Fruit fly (Drosophila melanogaster): ENCODE data around the gene CG34260.
A peak's percentile ranks its signal among the peaks of the same experiment; 100 is the strongest.

The CG34260 gene

dm6 chr3L:20737346-20737745 lies 23.4 kb downstream of the CG34260 start:
- TF ChIP-seq CG14711 (tag; optimal IDR thresholded peaks at IDR 0.05) (no peak), Crg-1 (GFP tag; optimal IDR thresholded peaks at IDR 0.05) (no peak), toe (GFP tag; optimal IDR thresholded peaks at IDR 0.05) (no peak), Hr96 (GFP tag; optimal IDR thresholded peaks at IDR 0.05) (no peak), kay (GFP tag; ENCODE audit: borderline replicate concordance) (no peak), tj (GFP tag; optimal IDR thresholded peaks at IDR 0.05) (no peak), bab1 (GFP tag; optimal IDR thresholded peaks at IDR 0.05) (no peak), Mnt (GFP tag; optimal IDR thresholded peaks at IDR 0.05) (no peak), CG1620 (GFP tag; optimal IDR thresholded peaks at IDR 0.05) (no peak), ovo (GFP tag; optimal IDR thresholded peaks at IDR 0.05) (no peak), CG11617 (GFP tag; optimal IDR thresholded peaks at IDR 0.05) (no peak), cnc (optimal IDR thresholded peaks at IDR 0.05) (no peak), CG7101 (tag; optimal IDR thresholded peaks at IDR 0.05) (no peak), pad (GFP tag; optimal IDR thresholded peaks at IDR 0.05) (no peak), CG7045 (GFP tag; optimal IDR thresholded peaks at IDR 0.05) (no peak), cic (GFP tag; optimal IDR thresholded peaks at IDR 0.05) (no peak)

dm6 chr3L:20739414-20739813 lies 25.5 kb downstream of the CG34260 start, which contains the start of gene Gr77a:
TSS of gene Gr77a (minus strand) at chr3L:20739430.
- no peak for TF ChIP-seq Hr96 (GFP tag; optimal IDR thresholded peaks at IDR 0.05)
- no peak for TF ChIP-seq CG1620 (GFP tag; optimal IDR thresholded peaks at IDR 0.05)
- TF ChIP-seq kay (GFP tag; ENCODE audit: borderline replicate concordance) = no peak
- no peak for TF ChIP-seq Crg-1 (GFP tag; optimal IDR thresholded peaks at IDR 0.05)
- no peak for TF ChIP-seq tj (GFP tag; optimal IDR thresholded peaks at IDR 0.05)
- TF ChIP-seq cnc (optimal IDR thresholded peaks at IDR 0.05) = no peak
- no peak for TF ChIP-seq CG33017 (tag; optimal IDR thresholded peaks at IDR 0.05)
- no peak for TF ChIP-seq CG14711 (tag; optimal IDR thresholded peaks at IDR 0.05)
- TF ChIP-seq Mnt (GFP tag; optimal IDR thresholded peaks at IDR 0.05) = no peak

dm6 chr3L:20747299-20747925 lies 33.5 kb downstream of the CG34260 start:
- no peak for TF ChIP-seq bab1 (GFP tag; optimal IDR thresholded peaks at IDR 0.05)
- TF ChIP-seq pad (GFP tag; optimal IDR thresholded peaks at IDR 0.05) = no peak
- no peak for TF ChIP-seq ovo (GFP tag; optimal IDR thresholded peaks at IDR 0.05)
- TF ChIP-seq kay (GFP tag; ENCODE audit: borderline replicate concordance) = no peak
- TF ChIP-seq Hr96 (GFP tag; optimal IDR thresholded peaks at IDR 0.05) = no peak

dm6 chr3L:20748577-20748976 lies 34.7 kb downstream of the CG34260 start:
- peak; percentile 91 for TF ChIP-seq tj (GFP tag; optimal IDR thresholded peaks at IDR 0.05)
- no peak for TF ChIP-seq CG7101 (tag; optimal IDR thresholded peaks at IDR 0.05)
- TF ChIP-seq CG1620 (GFP tag; optimal IDR thresholded peaks at IDR 0.05) = no peak
- no peak for TF ChIP-seq bab1 (GFP tag; optimal IDR thresholded peaks at IDR 0.05)
- no peak for TF ChIP-seq CG7045 (GFP tag; optimal IDR thresholded peaks at IDR 0.05)

- TF ChIP-seq Mnt (GFP tag; optimal IDR thresholded peaks at IDR 0.05) (no peak), Clk (GFP tag; optimal IDR thresholded peaks at IDR 0.05) (no peak), CG11617 (GFP tag; optimal IDR thresholded peaks at IDR 0.05) (no peak)
Measured at dm6 chr3L:20750391-20750790, 36.5 kb downstream of the CG34260 start.

- TF ChIP-seq Crg-1 (GFP tag; optimal IDR thresholded peaks at IDR 0.05) = no peak
- TF ChIP-seq ovo (GFP tag; optimal IDR thresholded peaks at IDR 0.05) = no peak
- TF ChIP-seq tj (GFP tag; optimal IDR thresholded peaks at IDR 0.05) = no peak
- TF ChIP-seq kay (GFP tag; ENCODE audit: borderline replicate concordance) = no peak
- no peak for TF ChIP-seq Hr96 (GFP tag; optimal IDR thresholded peaks at IDR 0.05)
- no peak for TF ChIP-seq cnc (optimal IDR thresholded peaks at IDR 0.05)
- no peak for TF ChIP-seq Mnt (GFP tag; optimal IDR thresholded peaks at IDR 0.05)
- TF ChIP-seq bab1 (GFP tag; optimal IDR thresholded peaks at IDR 0.05) = no peak
- TF ChIP-seq CG33017 (tag; optimal IDR thresholded peaks at IDR 0.05) = no peak
- no peak for TF ChIP-seq CG12768 (GFP tag; optimal IDR thresholded peaks at IDR 0.05)
- TF ChIP-seq CG14711 (tag; optimal IDR thresholded peaks at IDR 0.05) = no peak
- no peak for TF ChIP-seq CG1620 (GFP tag; optimal IDR thresholded peaks at IDR 0.05)
- no peak for TF ChIP-seq CG11617 (GFP tag; optimal IDR thresholded peaks at IDR 0.05)
Measured at dm6 chr3L:20752964-20753363, 39.1 kb downstream of the CG34260 start.

- TF ChIP-seq cnc (optimal IDR thresholded peaks at IDR 0.05) (no peak), CG11617 (GFP tag; optimal IDR thresholded peaks at IDR 0.05) (no peak), CG12768 (GFP tag; optimal IDR thresholded peaks at IDR 0.05) (no peak), ovo (GFP tag; optimal IDR thresholded peaks at IDR 0.05) (no peak), Clk (GFP tag; optimal IDR thresholded peaks at IDR 0.05) (no peak), CG5204 (GFP tag; optimal IDR thresholded peaks at IDR 0.05) (no peak), CG33017 (tag; optimal IDR thresholded peaks at IDR 0.05) (no peak), CG1620 (GFP tag; optimal IDR thresholded peaks at IDR 0.05) (no peak), Crg-1 (GFP tag; optimal IDR thresholded peaks at IDR 0.05) (no peak), cic (GFP tag; optimal IDR thresholded peaks at IDR 0.05) (no peak), CG14711 (tag; optimal IDR thresholded peaks at IDR 0.05) (no peak), tj (GFP tag; optimal IDR thresholded peaks at IDR 0.05) (no peak), Hr96 (GFP tag; optimal IDR thresholded peaks at IDR 0.05) (no peak), bab1 (GFP tag; optimal IDR thresholded peaks at IDR 0.05) (no peak)
Measured at dm6 chr3L:20755585-20755984, 41.7 kb downstream of the CG34260 start, which contains the start of gene CG33912. TSS of gene CG33912 (minus strand) at chr3L:20755685.

Measured in whole organism, adult.